Worm (Caenorhabditis elegans) whole organism, L2 larva: ENCODE data around the gene srh-22.

ENCODE experiments used
- aly-2 ChIP-seq: fragments of 150-350 bp; optimal IDR thresholded peaks from 2 replicates; lab custom pipeline; 2014; ENCODE audit warnings: missing biosample characterization, missing genetic modification characterization
- nhr-237 ChIP-seq: fragments of 150-350 bp; optimal IDR thresholded peaks from 2 replicates; lab custom pipeline; 2014; ENCODE audit warnings: missing biosample characterization, missing genetic modification characterization
- nhr-77 ChIP-seq: fragments of 150-350 bp; optimal IDR thresholded peaks from 2 replicates; lab custom pipeline; 2014; ENCODE audit warnings: missing biosample characterization, missing genetic modification characterization
- unc-55 ChIP-seq: fragments of 150-350 bp; sonication (generic microtip); optimal IDR thresholded peaks from 3 replicates; lab custom pipeline; 2014; ENCODE audit warnings: missing biosample characterization, missing genetic modification reagents, missing genetic modification characterization
- zag-1 ChIP-seq: fragments of 150-350 bp; optimal IDR thresholded peaks from 2 replicates; lab custom pipeline; 2014; ENCODE audit warnings: missing biosample characterization, missing genetic modification characterization
- ztf-4 ChIP-seq: fragments of 150-350 bp; optimal IDR thresholded peaks from 2 replicates; lab custom pipeline; 2014; ENCODE audit warnings: missing biosample characterization, missing genetic modification characterization

DNA sequence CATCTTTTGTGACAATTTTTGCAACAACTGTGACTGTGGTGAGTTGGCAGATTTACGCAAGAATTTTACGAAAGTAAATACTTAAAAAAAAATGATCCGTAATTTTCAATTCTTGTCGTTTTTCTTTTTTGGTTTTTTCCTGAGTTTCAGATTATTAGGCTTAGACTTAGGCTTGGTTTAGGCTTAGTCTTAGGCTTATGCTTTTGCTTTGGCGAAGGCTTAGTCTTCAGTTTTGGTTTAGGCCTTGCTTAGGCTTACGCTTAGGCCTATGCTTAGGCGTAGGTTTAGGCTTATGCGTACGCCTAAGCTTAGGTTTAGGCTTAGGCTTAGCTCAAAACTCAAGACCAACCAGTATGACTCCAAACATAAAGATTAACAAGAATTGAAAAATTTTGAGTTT is 35.5 kb downstream of the srh-22 start:
- TF ChIP-seq aly-2 (tag; lab: Kevin White, UChicago), result no peak
- TF ChIP-seq ztf-4, result no peak
- TF ChIP-seq nhr-77 (tag; lab: Kevin White, UChicago), result no peak
- no peak for TF ChIP-seq nhr-237 (tag; lab: Kevin White, UChicago)
- TF ChIP-seq zag-1 (tag; lab: Kevin White, UChicago), result no peak
- TF ChIP-seq unc-55 (GFP tag; lab: Kevin White, UChicago), result no peak
